Fruit fly (Drosophila melanogaster): Measurements from ENCODE around the gene strat.

The strat gene

dm6 chr2L:8277561-8278201 lies 42.4 kb upstream of the strat start (continued):
- TF ChIP-seq CG17186 (GFP tag; optimal IDR thresholded peaks at IDR 0.05) (peak; percentile 81), zfh1 (GFP tag; IDR thresholded peaks at IDR 0.05) (peak; percentile 99), bsh (GFP tag; optimal IDR thresholded peaks at IDR 0.05) (peak; percentile 97 to 99), chm (GFP tag; IDR thresholded peaks at IDR 0.05) (peak; percentile 99), Mrtf (GFP tag; IDR thresholded peaks at IDR 0.05) (peak; percentile 96), CG1233 (GFP tag; optimal IDR thresholded peaks at IDR 0.05) (peak; percentile 96), fru (optimal IDR thresholded peaks at IDR 0.05) (no peak), btn (GFP tag; optimal IDR thresholded peaks at IDR 0.05) (peak; percentile 86), CG6254 (GFP tag; optimal IDR thresholded peaks at IDR 0.05) (peak; percentile 96), Meics (GFP tag; optimal IDR thresholded peaks at IDR 0.05) (peak; percentile 96), hth (optimal IDR thresholded peaks at IDR 0.05) (no peak), ATbp (GFP tag; optimal IDR thresholded peaks at IDR 0.05) (peak; percentile 98), CG31365 (tag; optimal IDR thresholded peaks at IDR 0.05) (peak; percentile 73), bowl (GFP tag; IDR thresholded peaks at IDR 0.05) (peak; percentile 98), Chrac-16 (GFP tag; optimal IDR thresholded peaks at IDR 0.05) (peak; percentile 98), wdn (GFP tag; IDR thresholded peaks at IDR 0.05) (peak; percentile 95), CG6813 (GFP tag; optimal IDR thresholded peaks at IDR 0.05) (peak; percentile 98), hb (GFP tag; IDR thresholded peaks at IDR 0.05; ENCODE audit: partially characterized antibody) (no peak), Usf (GFP tag; optimal IDR thresholded peaks at IDR 0.05) (peak; percentile 88), abd-A (tag; optimal IDR thresholded peaks at IDR 0.05) (peak; percentile 69), Max (GFP tag; optimal IDR thresholded peaks at IDR 0.05) (peak; percentile 98), HLHmδ (GFP tag; optimal IDR thresholded peaks at IDR 0.05) (peak; percentile 91), CG17568 (GFP tag; optimal IDR thresholded peaks at IDR 0.05) (peak; percentile 96), sd (tag; optimal IDR thresholded peaks at IDR 0.05) (peak; percentile 87), CG3995 (GFP tag; optimal IDR thresholded peaks at IDR 0.05) (peak; percentile 66), CG10147 (GFP tag; optimal IDR thresholded peaks at IDR 0.05) (peak; percentile 96), CG6272 (GFP tag; IDR thresholded peaks at IDR 0.05) (peak; percentile 95), CG11085 (GFP tag; IDR thresholded peaks at IDR 0.05) (peak; percentile 93), CG12744 (GFP tag; optimal IDR thresholded peaks at IDR 0.05) (peak; percentile 93), Hmx (GFP tag; optimal IDR thresholded peaks at IDR 0.05) (no peak), HmgD (GFP tag; optimal IDR thresholded peaks at IDR 0.05) (peak; percentile 2), CG4282 (GFP tag; optimal IDR thresholded peaks at IDR 0.05) (peak; percentile 24), CG13775 (GFP tag; optimal IDR thresholded peaks at IDR 0.05) (peak; percentile 97), CG11695 (GFP tag; IDR thresholded peaks at IDR 0.05) (peak; percentile 99), Hr78 (GFP tag; optimal IDR thresholded peaks at IDR 0.05) (peak in 1 of 2 experiments; percentile 86), pum (GFP tag; optimal IDR thresholded peaks at IDR 0.05) (peak; percentile 0), Fer2 (tag; optimal IDR thresholded peaks at IDR 0.05) (peak; percentile 86), CG8290 (GFP tag; optimal IDR thresholded peaks at IDR 0.05) (peak; percentile 99), CG8290 (tag; optimal IDR thresholded peaks at IDR 0.05) (peak; percentile 40 to 92), CG13624 (GFP tag; optimal IDR thresholded peaks at IDR 0.05) (peak; percentile 87), Ets97D (GFP tag; optimal IDR thresholded peaks at IDR 0.05) (peak; percentile 83), rib (GFP tag; IDR thresholded peaks at IDR 0.05) (peak; percentile 97), Ravus (GFP tag; IDR thresholded peaks at IDR 0.05) (peak; percentile 92), gfzf (GFP tag; optimal IDR thresholded peaks at IDR 0.05) (no peak), Doc2 (GFP tag; IDR thresholded peaks at IDR 0.05) (peak; percentile 83), Atf6 (GFP tag; IDR thresholded peaks at IDR 0.05) (peak; percentile 98), BtbVII (GFP tag; optimal IDR thresholded peaks at IDR 0.05) (peak; percentile 97), sna (GFP tag; IDR thresholded peaks at IDR 0.05; ENCODE audit: partially characterized antibody) (no peak), CG3281 (GFP tag; optimal IDR thresholded peaks at IDR 0.05) (peak; percentile 95), disco-r (GFP tag; optimal IDR thresholded peaks at IDR 0.05) (peak; percentile 85), NFAT (GFP tag; IDR thresholded peaks at IDR 0.05) (peak; percentile 95)

Data from whole organism, embryonic.